Worm (Caenorhabditis elegans) whole organism, L2 larva: ENCODE results near the gene C10A4.13.

ENCODE experiments used
- C34F6.9 ChIP-seq: fragments of 150-350 bp; optimal IDR thresholded peaks from 2 replicates; lab custom pipeline; 2014; ENCODE audit warnings: missing biosample characterization, missing genetic modification characterization
- F13H6.1 ChIP-seq: sonication (generic microtip); optimal IDR thresholded peaks from 2 replicates; lab custom pipeline; 2016; ENCODE audit warnings: missing genetic modification characterization, missing compliant biosample characterization
- R02D3.7 ChIP-seq: fragments of 150-350 bp; optimal IDR thresholded peaks from 2 replicates; lab custom pipeline; 2014; ENCODE audit warnings: missing biosample characterization, missing genetic modification characterization
- Y55F3AM.14 ChIP-seq: fragments of 200-800 bp; sonication (Bioruptor generic); optimal IDR thresholded peaks from 2 replicates; lab custom pipeline; 2018; ENCODE audit warnings: mild to moderate bottlenecking, missing genetic modification characterization, missing compliant biosample characterization
- ZK546.5 ChIP-seq: sonication (generic microtip); optimal IDR thresholded peaks from 2 replicates; lab custom pipeline; 2017; ENCODE audit warnings: missing biosample characterization, missing genetic modification characterization
- ama-1 ChIP-seq: fragments of 150-350 bp; optimal IDR thresholded peaks from 2 replicates; lab custom pipeline; 2018; ENCODE audit warnings: inconsistent platforms
- blmp-1 ChIP-seq: sonication (generic microtip); optimal IDR thresholded peaks from 2 replicates; lab custom pipeline; 2017; ENCODE audit warnings: missing genetic modification characterization, mild to moderate bottlenecking, missing compliant biosample characterization, antibody characterized with exemption, moderate library complexity; ENCODE audit not compliant: insufficient read depth
- ceh-16 ChIP-seq: fragments of 150-350 bp; optimal IDR thresholded peaks from 2 replicates; lab custom pipeline; 2014; ENCODE audit warnings: missing biosample characterization, missing genetic modification characterization
- ceh-82 ChIP-seq: fragments of 150-350 bp; optimal IDR thresholded peaks from 2 replicates; lab custom pipeline; 2014; ENCODE audit warnings: missing biosample characterization, missing genetic modification characterization
- crh-2 ChIP-seq: sonication (generic microtip); optimal IDR thresholded peaks from 2 replicates; lab custom pipeline; 2017; ENCODE audit warnings: missing biosample characterization, missing genetic modification characterization
- dmd-4 ChIP-seq: sonication (generic microtip); optimal IDR thresholded peaks from 2 replicates; lab custom pipeline; 2017; ENCODE audit warnings: missing biosample characterization, missing genetic modification characterization
- egl-27 ChIP-seq: sonication (generic microtip); optimal IDR thresholded peaks from 3 replicates; lab custom pipeline; 2017; ENCODE audit warnings: missing biosample characterization, missing genetic modification reagents, missing genetic modification characterization
- elt-3 ChIP-seq: sonication (generic microtip); optimal IDR thresholded peaks from 2 replicates; lab custom pipeline; 2017; ENCODE audit warnings: missing biosample characterization, missing genetic modification characterization
- fos-1 ChIP-seq: fragments of 150-350 bp; optimal IDR thresholded peaks from 2 replicates; lab custom pipeline; 2014; ENCODE audit warnings: missing biosample characterization, missing genetic modification characterization
- gmeb-1 ChIP-seq: fragments of 150-350 bp; optimal IDR thresholded peaks from 2 replicates; lab custom pipeline; 2014; ENCODE audit warnings: missing biosample characterization, missing genetic modification characterization
- lin-11 ChIP-seq: fragments of 150-350 bp; sonication (generic microtip); optimal IDR thresholded peaks from 2 replicates; lab custom pipeline; 2014; ENCODE audit warnings: missing biosample characterization, missing genetic modification characterization, inconsistent platforms, mixed read lengths
- lin-39 ChIP-seq: fragments of 150-350 bp; optimal IDR thresholded peaks from 2 replicates; lab custom pipeline; 2014; ENCODE audit warnings: missing biosample characterization, missing genetic modification reagents, missing genetic modification characterization
- mab-5 ChIP-seq: fragments of 150-350 bp; optimal IDR thresholded peaks from 2 replicates; lab custom pipeline; 2014; ENCODE audit warnings: missing biosample characterization, missing genetic modification characterization
- mbf-1 ChIP-seq: sonication (generic microtip); optimal IDR thresholded peaks from 2 replicates; lab custom pipeline; 2017; ENCODE audit warnings: missing biosample characterization, missing genetic modification characterization
- nhr-10 ChIP-seq: sonication (generic microtip); optimal IDR thresholded peaks from 2 replicates; lab custom pipeline; 2017; ENCODE audit warnings: missing biosample characterization, missing genetic modification characterization
- nhr-12 ChIP-seq: fragments of 150-350 bp; optimal IDR thresholded peaks from 2 replicates; lab custom pipeline; 2014; ENCODE audit warnings: missing biosample characterization, missing genetic modification characterization
- nhr-129 ChIP-seq: fragments of 150-350 bp; optimal IDR thresholded peaks from 2 replicates; lab custom pipeline; 2014; ENCODE audit warnings: missing biosample characterization, missing genetic modification characterization
- nhr-21 ChIP-seq: fragments of 150-350 bp; optimal IDR thresholded peaks from 2 replicates; lab custom pipeline; 2014; ENCODE audit warnings: missing biosample characterization, missing genetic modification characterization
- nhr-23 ChIP-seq: fragments of 150-350 bp; optimal IDR thresholded peaks from 2 replicates; lab custom pipeline; 2014; ENCODE audit warnings: missing biosample characterization, missing genetic modification reagents, missing genetic modification characterization
- nhr-237 ChIP-seq: fragments of 150-350 bp; optimal IDR thresholded peaks from 2 replicates; lab custom pipeline; 2014; ENCODE audit warnings: missing biosample characterization, missing genetic modification characterization
- nhr-25 ChIP-seq: fragments of 150-350 bp; sonication (generic microtip); optimal IDR thresholded peaks from 3 replicates; lab custom pipeline; 2014; ENCODE audit warnings: missing biosample characterization, missing genetic modification characterization
- nhr-77 ChIP-seq: fragments of 150-350 bp; optimal IDR thresholded peaks from 2 replicates; lab custom pipeline; 2014; ENCODE audit warnings: missing biosample characterization, missing genetic modification characterization
- peb-1 ChIP-seq: fragments of 150-350 bp; optimal IDR thresholded peaks from 2 replicates; lab custom pipeline; 2014; ENCODE audit warnings: missing biosample characterization, missing genetic modification characterization
- sma-9 ChIP-seq, 2 experiments: fragments of 150-350 bp in 1 of 2; sonication (generic microtip) in 1 of 2; optimal IDR thresholded peaks; 2 replicates each; lab custom pipeline; 2014 to 2016; ENCODE audit warnings: missing genetic modification characterization in 2 of 2, mild to moderate bottlenecking in 1 of 2, missing biosample characterization in 1 of 2, missing compliant biosample characterization in 1 of 2, missing genetic modification reagents in 1 of 2, moderate library complexity in 1 of 2
- snpc-4 ChIP-seq: fragments of 150-350 bp; optimal IDR thresholded peaks from 2 replicates; lab custom pipeline; 2014; ENCODE audit warnings: missing biosample characterization, missing genetic modification characterization
- unc-39 ChIP-seq: fragments of 150-350 bp; optimal IDR thresholded peaks from 2 replicates; lab custom pipeline; 2014; ENCODE audit warnings: missing biosample characterization, missing genetic modification characterization
- unc-55 ChIP-seq: fragments of 150-350 bp; sonication (generic microtip); optimal IDR thresholded peaks from 3 replicates; lab custom pipeline; 2014; ENCODE audit warnings: missing biosample characterization, missing genetic modification reagents, missing genetic modification characterization
- unc-62 ChIP-seq: fragments of 150-350 bp; optimal IDR thresholded peaks from 2 replicates; lab custom pipeline; 2014; ENCODE audit warnings: missing biosample characterization, missing genetic modification reagents, missing genetic modification characterization
- zag-1 ChIP-seq: fragments of 150-350 bp; optimal IDR thresholded peaks from 2 replicates; lab custom pipeline; 2014; ENCODE audit warnings: missing biosample characterization, missing genetic modification characterization
- ztf-1 ChIP-seq: fragments of 200-800 bp; sonication (Bioruptor generic); conservative IDR thresholded peaks from 2 replicates; pipeline ENCODE4 v1.3.6; 2022; ENCODE audit warnings: missing genetic modification characterization, missing compliant biosample characterization
- ztf-4 ChIP-seq: fragments of 150-350 bp; optimal IDR thresholded peaks from 2 replicates; lab custom pipeline; 2014; ENCODE audit warnings: missing biosample characterization, missing genetic modification characterization

The C10A4.13 gene

ce11 chrX:7409030-7409429, 11.2 kb upstream of the C10A4.13 start:
- TF ChIP-seq unc-39 (tag; lab: Kevin White, UChicago), result no peak
- TF ChIP-seq Y55F3AM.14 (GFP tag; lab: Kevin White, UChicago), result no peak
- TF ChIP-seq, all 48 proteins: peak for 0

ce11 chrX:7407749-7408148, 9.9 kb upstream of the C10A4.13 start:
- TF ChIP-seq ztf-4 (tag; lab: Kevin White, UChicago) (no peak), crh-2 (tag; lab: Kevin White, UChicago) (no peak), dmd-4 (tag; lab: Kevin White, UChicago) (no peak), ceh-16 (no peak), egl-27 (no peak), nhr-23 (tag; lab: Kevin White, UChicago) (no peak), ama-1 (lab: Kevin White, UChicago) (no peak), F13H6.1 (tag; lab: Kevin White, UChicago) (no peak), mab-5 (no peak), nhr-77 (tag; lab: Kevin White, UChicago) (no peak), lin-11 (tag; lab: Kevin White, UChicago) (no peak), nhr-12 (tag; lab: Kevin White, UChicago) (no peak), mbf-1 (no peak), C34F6.9 (no peak), Y55F3AM.14 (GFP tag; lab: Kevin White, UChicago) (no peak), ceh-82 (tag; lab: Kevin White, UChicago) (no peak)

ce11 chrX:7405393-7405792, 7.6 kb upstream of the C10A4.13 start, which contains the start of gene C10A4.3:
Gene C10A4.3, plus strand, starts transcription at chrX:7405693.
- no peak for TF ChIP-seq snpc-4 (tag; lab: Kevin White, UChicago)
- no peak for TF ChIP-seq unc-55 (GFP tag; lab: Kevin White, UChicago)
- TF ChIP-seq ZK546.5, result no peak
- no peak for TF ChIP-seq crh-2 (tag; lab: Kevin White, UChicago)
- TF ChIP-seq peb-1 (tag; lab: Kevin White, UChicago), result no peak
- TF ChIP-seq sma-9 (GFP tag; optimal IDR thresholded peaks at IDR 0.05; lab: Kevin White, UChicago), result no peak
- TF ChIP-seq sma-9 (tag; optimal IDR thresholded peaks at IDR 0.05; lab: Kevin White, UChicago), result no peak
- no peak for TF ChIP-seq nhr-10 (tag; lab: Kevin White, UChicago)
- TF ChIP-seq mbf-1, result no peak
- TF ChIP-seq nhr-21 (tag; lab: Kevin White, UChicago), result no peak
- TF ChIP-seq C34F6.9, result no peak
- TF ChIP-seq nhr-25 (tag; lab: Kevin White, UChicago), result no peak
- no peak for TF ChIP-seq ceh-82 (tag; lab: Kevin White, UChicago)
- no peak for TF ChIP-seq zag-1 (tag; lab: Kevin White, UChicago)
- TF ChIP-seq ceh-16, result no peak
- TF ChIP-seq ztf-1 (GFP tag; lab: Robert Waterston, UW), result no peak
- no peak for TF ChIP-seq gmeb-1
- no peak for TF ChIP-seq elt-3 (tag; lab: Kevin White, UChicago)
- TF ChIP-seq nhr-237 (tag; lab: Kevin White, UChicago), result no peak
- TF ChIP-seq, all 48 proteins: peak for 0

ce11 chrX:7404551-7404950, 6.7 kb upstream of the C10A4.13 start:
- no peak for TF ChIP-seq peb-1 (tag; lab: Kevin White, UChicago)
- no peak for TF ChIP-seq unc-62 (GFP tag; lab: Kevin White, UChicago)
- TF ChIP-seq blmp-1 (tag; lab: Kevin White, UChicago), result no peak
- no peak for TF ChIP-seq sma-9 (GFP tag; optimal IDR thresholded peaks at IDR 0.05; lab: Kevin White, UChicago)
- no peak for TF ChIP-seq sma-9 (tag; optimal IDR thresholded peaks at IDR 0.05; lab: Kevin White, UChicago)
- TF ChIP-seq ama-1 (lab: Kevin White, UChicago), result no peak
- no peak for TF ChIP-seq nhr-25 (tag; lab: Kevin White, UChicago)
- TF ChIP-seq fos-1 (tag; lab: Kevin White, UChicago), result no peak
- no peak for TF ChIP-seq R02D3.7 (tag; lab: Kevin White, UChicago)
- TF ChIP-seq gmeb-1, result no peak
- no peak for TF ChIP-seq nhr-21 (tag; lab: Kevin White, UChicago)
- no peak for TF ChIP-seq nhr-23 (tag; lab: Kevin White, UChicago)
- no peak for TF ChIP-seq mab-5
- TF ChIP-seq lin-39, result no peak
- no peak for TF ChIP-seq F13H6.1 (tag; lab: Kevin White, UChicago)
- TF ChIP-seq nhr-129 (tag; lab: Kevin White, UChicago), result no peak
